Worm (Caenorhabditis elegans) whole organism, late embryonic: ENCODE measurements around the gene R01E6.7.

Experiments
- C08G9.2 ChIP-seq: sonication (generic microtip); optimal IDR thresholded peaks from 2 replicates; lab custom pipeline; 2016; ENCODE audit warnings: mild to moderate bottlenecking, missing genetic modification characterization, moderate library complexity, missing compliant biosample characterization
- C38D4.7 ChIP-seq: fragments of 200-800 bp; sonication (Bioruptor generic); optimal IDR thresholded peaks from 2 replicates; lab custom pipeline; 2018; ENCODE audit warnings: mild to moderate bottlenecking, missing genetic modification characterization, moderate library complexity, missing compliant biosample characterization
- F13H6.1 ChIP-seq: sonication (generic microtip); optimal IDR thresholded peaks from 2 replicates; lab custom pipeline; 2016; ENCODE audit warnings: missing genetic modification characterization, missing compliant biosample characterization
- K09A11.1 ChIP-seq: sonication (generic microtip); optimal IDR thresholded peaks from 2 replicates; lab custom pipeline; 2017; ENCODE audit warnings: antibody characterized with exemption, mild to moderate bottlenecking, missing genetic modification characterization, missing compliant biosample characterization; ENCODE audit not compliant: insufficient read depth
- T23F11.4 ChIP-seq: fragments of 200-800 bp; sonication (Bioruptor generic); optimal IDR thresholded peaks from 2 replicates; lab custom pipeline; 2018; ENCODE audit warnings: mild to moderate bottlenecking, missing genetic modification characterization, missing compliant biosample characterization
- ahr-1 ChIP-seq: sonication (generic microtip); optimal IDR thresholded peaks from 2 replicates; lab custom pipeline; 2016; ENCODE audit warnings: missing genetic modification characterization, missing compliant biosample characterization
- ama-1 ChIP-seq: fragments of 150-350 bp; optimal IDR thresholded peaks from 2 replicates; lab custom pipeline; 2014
- ceh-2 ChIP-seq: sonication (generic microtip); optimal IDR thresholded peaks from 2 replicates; lab custom pipeline; 2016; ENCODE audit warnings: missing genotype, missing genetic modification characterization, missing compliant biosample characterization
- ceh-22 ChIP-seq: sonication (generic microtip); optimal IDR thresholded peaks from 2 replicates; lab custom pipeline; 2017; ENCODE audit warnings: missing biosample characterization, missing genetic modification characterization
- ceh-31 ChIP-seq: sonication (generic microtip); optimal IDR thresholded peaks from 2 replicates; lab custom pipeline; 2016; ENCODE audit warnings: missing genetic modification characterization, missing compliant biosample characterization
- ceh-34 ChIP-seq: sonication (generic microtip); optimal IDR thresholded peaks from 2 replicates; lab custom pipeline; 2016; ENCODE audit warnings: mild to moderate bottlenecking, missing genetic modification characterization, missing compliant biosample characterization
- ceh-48 ChIP-seq: sonication (generic microtip); optimal IDR thresholded peaks from 2 replicates; lab custom pipeline; 2016; ENCODE audit warnings: missing genetic modification characterization, inconsistent platforms, missing compliant biosample characterization
- ceh-9 ChIP-seq: sonication (generic microtip); optimal IDR thresholded peaks from 2 replicates; lab custom pipeline; 2016; ENCODE audit warnings: mild to moderate bottlenecking, missing genetic modification characterization, inconsistent platforms, missing compliant biosample characterization
- che-1 ChIP-seq: sonication (generic microtip); optimal IDR thresholded peaks from 2 replicates; lab custom pipeline; 2016; ENCODE audit warnings: mild to moderate bottlenecking, missing genetic modification characterization, missing compliant biosample characterization
- elt-2 ChIP-seq: sonication (generic microtip); optimal IDR thresholded peaks from 2 replicates; lab custom pipeline; 2016; ENCODE audit warnings: missing genetic modification reagents, missing genetic modification characterization, missing compliant biosample characterization
- fkh-6 ChIP-seq: sonication (generic microtip); optimal IDR thresholded peaks from 2 replicates; lab custom pipeline; 2016; ENCODE audit warnings: missing genetic modification characterization, missing compliant biosample characterization
- hlh-15 ChIP-seq: sonication (generic microtip); optimal IDR thresholded peaks from 2 replicates; lab custom pipeline; 2016; ENCODE audit warnings: missing genetic modification characterization, missing compliant biosample characterization
- hlh-30 ChIP-seq: sonication (generic microtip); optimal IDR thresholded peaks from 2 replicates; lab custom pipeline; 2017; ENCODE audit warnings: antibody characterized with exemption, missing genetic modification characterization, missing compliant biosample characterization; ENCODE audit not compliant: insufficient read depth
- mec-3 ChIP-seq: sonication (generic microtip); optimal IDR thresholded peaks from 2 replicates; lab custom pipeline; 2016; ENCODE audit warnings: borderline replicate concordance, missing genetic modification characterization, missing compliant biosample characterization
- nfya-1 ChIP-seq: sonication (generic microtip); optimal IDR thresholded peaks from 2 replicates; lab custom pipeline; 2017; ENCODE audit warnings: missing genetic modification characterization, mild to moderate bottlenecking, missing compliant biosample characterization, antibody characterized with exemption, moderate library complexity
- nhr-11 ChIP-seq: fragments of 150-350 bp; optimal IDR thresholded peaks from 2 replicates; lab custom pipeline; 2014; ENCODE audit warnings: missing biosample characterization, missing genetic modification characterization
- odd-2 ChIP-seq: sonication (generic microtip); optimal IDR thresholded peaks from 2 replicates; lab custom pipeline; 2017; ENCODE audit warnings: antibody characterized with exemption, mild to moderate bottlenecking, missing genetic modification characterization, missing compliant biosample characterization
- pag-3 ChIP-seq: sonication (generic microtip); optimal IDR thresholded peaks from 2 replicates; lab custom pipeline; 2016; ENCODE audit warnings: missing compliant biosample characterization, missing genetic modification characterization, borderline replicate concordance
- pha-2 ChIP-seq: sonication (generic microtip); optimal IDR thresholded peaks from 2 replicates; lab custom pipeline; 2017; ENCODE audit warnings: mild to moderate bottlenecking, missing genetic modification characterization, missing compliant biosample characterization
- pha-4 ChIP-seq: fragments of 150-350 bp; optimal IDR thresholded peaks from 2 replicates; lab custom pipeline; 2018; ENCODE audit warnings: missing biosample characterization, missing genetic modification reagents, missing genetic modification characterization
- ref-2 ChIP-seq: sonication (generic microtip); optimal IDR thresholded peaks from 2 replicates; lab custom pipeline; 2016; ENCODE audit warnings: missing genetic modification characterization, missing compliant biosample characterization
- sdc-2 ChIP-seq: sonication (generic microtip); optimal IDR thresholded peaks from 2 replicates; lab custom pipeline; 2016; ENCODE audit warnings: missing genotype, missing genetic modification characterization, missing compliant biosample characterization
- sox-2 ChIP-seq: fragments of 200-800 bp; sonication (Bioruptor generic); IDR thresholded peaks from 2 replicates; pipeline ENCODE4 v1.3.6; 2022; ENCODE audit warnings: missing genetic modification reagents, missing genetic modification characterization, missing compliant biosample characterization
- syd-9 ChIP-seq: sonication (generic microtip); optimal IDR thresholded peaks from 2 replicates; lab custom pipeline; 2016; ENCODE audit warnings: mild to moderate bottlenecking, missing genetic modification characterization, moderate library complexity, missing compliant biosample characterization
- tbx-2 ChIP-seq: sonication (generic microtip); optimal IDR thresholded peaks from 2 replicates; lab custom pipeline; 2016; ENCODE audit warnings: missing genetic modification characterization, missing compliant biosample characterization
- unc-42 ChIP-seq: sonication (generic microtip); optimal IDR thresholded peaks from 2 replicates; lab custom pipeline; 2016; ENCODE audit warnings: missing genotype, missing genetic modification characterization, missing compliant biosample characterization
- unc-55 ChIP-seq: sonication (generic microtip); optimal IDR thresholded peaks from 2 replicates; lab custom pipeline; 2017; ENCODE audit warnings: missing biosample characterization, missing genetic modification reagents, missing genetic modification characterization

R01E6.7 gene

ce11 chrX:13526219-13527218 lies 43.2 kb downstream of the R01E6.7 start:
- TF ChIP-seq C08G9.2 (tag; lab: Kevin White, UChicago): no peak
- peak; percentile 66 for TF ChIP-seq nfya-1
- TF ChIP-seq nhr-11 (tag; lab: Kevin White, UChicago): no peak
- TF ChIP-seq ama-1: no peak
- TF ChIP-seq unc-55: peak; percentile 45
- no peak for TF ChIP-seq syd-9 (tag; lab: Kevin White, UChicago)
- no peak for TF ChIP-seq C38D4.7
- TF ChIP-seq T23F11.4: no peak
- no peak for TF ChIP-seq ceh-2 (tag; lab: Kevin White, UChicago)
- TF ChIP-seq tbx-2: no peak
- TF ChIP-seq che-1 (tag; lab: Kevin White, UChicago): no peak
- no peak for TF ChIP-seq F13H6.1 (tag; lab: Kevin White, UChicago)
- TF ChIP-seq fkh-6: no peak
- no peak for TF ChIP-seq pha-4
- TF ChIP-seq, all 69 proteins: peak for 2

ce11 chrX:13525094-13525493 lies 44.7 kb downstream of the R01E6.7 start:
- no peak for TF ChIP-seq ahr-1 (tag; lab: Kevin White, UChicago)
- TF ChIP-seq hlh-30: peak; percentile 16

- TF ChIP-seq odd-2 (tag; lab: Kevin White, UChicago): no peak
- peak; percentile 19 for TF ChIP-seq elt-2 (tag; lab: Kevin White, UChicago)
- TF ChIP-seq hlh-15 (tag; lab: Kevin White, UChicago): no peak
- TF ChIP-seq unc-55: peak; percentile 60
- peak; percentile 16 for TF ChIP-seq unc-42 (tag; lab: Kevin White, UChicago)
- TF ChIP-seq pag-3 (tag; lab: Kevin White, UChicago): no peak
- TF ChIP-seq ceh-48 (tag; lab: Kevin White, UChicago): no peak
- TF ChIP-seq pha-2 (tag; lab: Kevin White, UChicago): no peak
- TF ChIP-seq fkh-6: no peak
- TF ChIP-seq ref-2 (tag; lab: Kevin White, UChicago): peak; percentile 75
- TF ChIP-seq K09A11.1 (tag; lab: Kevin White, UChicago): no peak
- TF ChIP-seq nfya-1: peak; percentile 41
- TF ChIP-seq F13H6.1 (tag; lab: Kevin White, UChicago): no peak
- peak; percentile 4 for TF ChIP-seq ceh-22 (tag; lab: Kevin White, UChicago)
- TF ChIP-seq C08G9.2 (tag; lab: Kevin White, UChicago): no peak
- peak; percentile 39 for TF ChIP-seq sox-2 (GFP tag; lab: Robert Waterston, UW)
- TF ChIP-seq tbx-2: peak; percentile 73
- TF ChIP-seq ceh-34: peak; percentile 4
- TF ChIP-seq mec-3: no peak
- TF ChIP-seq ceh-31: peak; percentile 66
- TF ChIP-seq hlh-30: peak; percentile 23
- TF ChIP-seq sdc-2 (tag; lab: Kevin White, UChicago): peak; percentile 84
- no peak for TF ChIP-seq ceh-9 (tag; lab: Kevin White, UChicago)
Measured at ce11 chrX:13518861-13519713, 50.7 kb downstream of the R01E6.7 start, which contains the start of the genes cdk-4 and F18H3.1. cdk-4 (minus strand) TSS chrX:13518911. F18H3.1 (plus strand) TSS chrX:13519663.
